Worm (Caenorhabditis elegans) whole organism, L4 larva: ENCODE data around the gene nhr-196.

ENCODE experiments used
- F44E2.7 ChIP-seq: fragments of 200-800 bp; sonication (Bioruptor generic); IDR thresholded peaks from 2 replicates; pipeline ENCODE4 v2.1.2; 2022; ENCODE audit warnings: missing genetic modification characterization, missing compliant biosample characterization
- T26A8.4 ChIP-seq: fragments of 200-800 bp; sonication (Bioruptor generic); IDR thresholded peaks from 2 replicates; pipeline ENCODE4 v1.3.6; 2022; ENCODE audit warnings: missing genetic modification characterization, missing compliant biosample characterization
- Y48G9A.11 ChIP-seq: fragments of 200-800 bp; sonication (Bioruptor generic); IDR thresholded peaks from 2 replicates; pipeline ENCODE4 v1.3.6; 2022; ENCODE audit warnings: missing genetic modification reagents, missing genetic modification characterization, missing compliant biosample characterization
- Y75B8A.6 ChIP-seq: fragments of 200-800 bp; sonication (Bioruptor generic); IDR thresholded peaks from 2 replicates; pipeline ENCODE4 v1.3.6; 2022; ENCODE audit warnings: missing genetic modification reagents, missing genetic modification characterization, missing compliant biosample characterization
- aha-1 ChIP-seq: fragments of 150-350 bp; peaks from one replicate; lab custom pipeline; 2014; ENCODE audit warnings: missing biosample characterization, missing genetic modification characterization
- cey-2 ChIP-seq: sonication (generic microtip); optimal IDR thresholded peaks from 3 replicates; lab custom pipeline; 2017; ENCODE audit warnings: missing genetic modification characterization, mild to moderate bottlenecking, missing compliant biosample characterization, antibody characterized with exemption, borderline replicate concordance; ENCODE audit not compliant: insufficient read depth
- ctbp-1 ChIP-seq: fragments of 200-800 bp; sonication (Bioruptor generic); IDR thresholded peaks from 2 replicates; pipeline ENCODE4 v1.3.6; 2022; ENCODE audit warnings: missing genetic modification reagents, missing genetic modification characterization, missing compliant biosample characterization
- daf-16 ChIP-seq, 3 experiments: sonication (generic microtip); optimal IDR thresholded peaks; 2 replicates each; lab custom pipeline; 2016 to 2017; ENCODE audit warnings: missing genetic modification characterization in 3 of 3, missing genetic modification reagents in 3 of 3, mild to moderate bottlenecking in 2 of 3, missing compliant biosample characterization in 2 of 3, missing biosample characterization in 1 of 3, moderate library complexity in 1 of 3
- daf-8 ChIP-seq: fragments of 200-800 bp; sonication (Bioruptor generic); IDR thresholded peaks from 2 replicates; pipeline ENCODE4 v1.3.6; 2022; ENCODE audit warnings: missing genetic modification characterization, missing compliant biosample characterization
- dmd-6 ChIP-seq: fragments of 200-800 bp; sonication (Bioruptor generic); IDR thresholded peaks from 2 replicates; pipeline ENCODE4 v1.3.6; 2022; ENCODE audit warnings: missing genetic modification reagents, missing genetic modification characterization, missing compliant biosample characterization
- dmd-9 ChIP-seq: fragments of 200-800 bp; sonication (Bioruptor generic); IDR thresholded peaks from 2 replicates; pipeline ENCODE4 v1.3.6; 2022; ENCODE audit warnings: missing genetic modification reagents, missing genetic modification characterization, missing compliant biosample characterization
- egl-43 ChIP-seq: fragments of 200-800 bp; sonication (Bioruptor generic); IDR thresholded peaks from 2 replicates; pipeline ENCODE4 v1.3.6; 2022; ENCODE audit warnings: missing genetic modification reagents, missing genetic modification characterization, missing compliant biosample characterization
- fkh-10 ChIP-seq: fragments of 150-350 bp; optimal IDR thresholded peaks from 2 replicates; lab custom pipeline; 2014; ENCODE audit warnings: missing biosample characterization, missing genetic modification reagents, missing genetic modification characterization
- hlh-11 ChIP-seq: fragments of 200-800 bp; sonication (Bioruptor generic); optimal IDR thresholded peaks from 2 replicates; lab custom pipeline; 2018; ENCODE audit warnings: mild to moderate bottlenecking, missing genetic modification characterization, missing compliant biosample characterization
- hlh-30 ChIP-seq: sonication (generic microtip); optimal IDR thresholded peaks from 2 replicates; lab custom pipeline; 2017; ENCODE audit warnings: antibody characterized with exemption, mild to moderate bottlenecking, missing genetic modification characterization, missing compliant biosample characterization; ENCODE audit not compliant: insufficient read depth
- hmg-1.1 ChIP-seq: fragments of 200-800 bp; sonication (Bioruptor generic); IDR thresholded peaks from 2 replicates; pipeline ENCODE4 v1.3.6; 2022; ENCODE audit warnings: missing genetic modification reagents, missing genetic modification characterization, missing compliant biosample characterization
- lim-7 ChIP-seq: fragments of 200-800 bp; sonication (Bioruptor generic); IDR thresholded peaks from 2 replicates; pipeline ENCODE4 v1.3.6; 2022; ENCODE audit warnings: missing genetic modification characterization, missing compliant biosample characterization
- lin-1 ChIP-seq: fragments of 200-800 bp; sonication (Bioruptor generic); IDR thresholded peaks from 2 replicates; pipeline ENCODE4 v1.3.6; 2022; ENCODE audit warnings: missing genetic modification reagents, missing genetic modification characterization, missing compliant biosample characterization
- lin-13 ChIP-seq: fragments of 150-350 bp; optimal IDR thresholded peaks from 2 replicates; lab custom pipeline; 2014; ENCODE audit warnings: missing biosample characterization, missing genetic modification reagents, missing genetic modification characterization
- lin-15B ChIP-seq: fragments of 150-350 bp; sonication (generic microtip); optimal IDR thresholded peaks from 3 replicates; lab custom pipeline; 2014; ENCODE audit warnings: missing biosample characterization, missing genetic modification characterization
- lin-38 ChIP-seq: fragments of 200-800 bp; sonication (Bioruptor generic); IDR thresholded peaks from 2 replicates; pipeline ENCODE4 v1.3.6; 2022; ENCODE audit warnings: missing genetic modification reagents, missing genetic modification characterization, missing compliant biosample characterization
- lin-39 ChIP-seq: fragments of 150-350 bp; optimal IDR thresholded peaks from 2 replicates; lab custom pipeline; 2014; ENCODE audit warnings: missing biosample characterization, missing genetic modification reagents, missing genetic modification characterization
- lir-3 ChIP-seq: sonication (generic microtip); optimal IDR thresholded peaks from 2 replicates; lab custom pipeline; 2016; ENCODE audit warnings: mild to moderate bottlenecking, missing genetic modification characterization, missing compliant biosample characterization
- mdl-1 ChIP-seq, 2 experiments: fragments of 150-350 bp in 1 of 2; sonication (generic microtip) in 1 of 2; optimal IDR thresholded peaks; 2 replicates each; lab custom pipeline; 2014 to 2017; ENCODE audit warnings: missing biosample characterization in 2 of 2, missing genetic modification characterization in 2 of 2
- mep-1 ChIP-seq: fragments of 150-350 bp; sonication (generic microtip); optimal IDR thresholded peaks from 3 replicates; lab custom pipeline; 2014; ENCODE audit warnings: missing biosample characterization, missing genetic modification characterization
- mes-2 ChIP-seq: sonication (generic microtip); optimal IDR thresholded peaks from 2 replicates; lab custom pipeline; 2016; ENCODE audit warnings: missing genotype, mild to moderate bottlenecking, missing genetic modification characterization, missing compliant biosample characterization; ENCODE audit not compliant: poor library complexity, severe bottlenecking
- mxl-2 ChIP-seq: fragments of 200-800 bp; sonication (Bioruptor generic); conservative IDR thresholded peaks from 2 replicates; pipeline ENCODE4 v1.3.6; 2022; ENCODE audit warnings: missing genetic modification reagents, missing genetic modification characterization, missing compliant biosample characterization
- nhr-11 ChIP-seq: fragments of 150-350 bp; optimal IDR thresholded peaks from 2 replicates; lab custom pipeline; 2014; ENCODE audit warnings: missing biosample characterization, missing genetic modification characterization
- nhr-25 ChIP-seq: sonication (generic microtip); optimal IDR thresholded peaks from 2 replicates; lab custom pipeline; 2017; ENCODE audit warnings: missing genetic modification characterization, mild to moderate bottlenecking, missing compliant biosample characterization, antibody characterized with exemption, moderate library complexity, borderline replicate concordance; ENCODE audit not compliant: insufficient read depth
- nhr-28 ChIP-seq: fragments of 150-350 bp; optimal IDR thresholded peaks from 2 replicates; lab custom pipeline; 2014; ENCODE audit warnings: missing biosample characterization, missing genetic modification characterization
- nhr-41 ChIP-seq: fragments of 200-800 bp; sonication (Bioruptor generic); IDR thresholded peaks from 2 replicates; pipeline ENCODE4 v1.3.6; 2022; ENCODE audit warnings: missing genetic modification reagents, missing genetic modification characterization, missing compliant biosample characterization
- nhr-42 ChIP-seq: fragments of 200-800 bp; sonication (Bioruptor generic); IDR thresholded peaks from 2 replicates; pipeline ENCODE4 v1.3.6; 2022; ENCODE audit warnings: missing genetic modification characterization, missing compliant biosample characterization
- nhr-48 ChIP-seq: sonication (generic microtip); optimal IDR thresholded peaks from 2 replicates; lab custom pipeline; 2016; ENCODE audit warnings: mild to moderate bottlenecking, missing genetic modification characterization, missing compliant biosample characterization
- nhr-6 ChIP-seq: fragments of 150-350 bp; optimal IDR thresholded peaks from 2 replicates; lab custom pipeline; 2014; ENCODE audit warnings: missing biosample characterization, missing genetic modification characterization
- pqm-1 ChIP-seq: sonication (generic microtip); optimal IDR thresholded peaks from 2 replicates; lab custom pipeline; 2017; ENCODE audit warnings: missing biosample characterization, missing genetic modification characterization
- spr-1 ChIP-seq: sonication (generic microtip); optimal IDR thresholded peaks from 2 replicates; lab custom pipeline; 2016; ENCODE audit warnings: mild to moderate bottlenecking, missing genetic modification characterization, missing compliant biosample characterization
- tra-1 ChIP-seq: fragments of 200-800 bp; sonication (Bioruptor generic); IDR thresholded peaks from 2 replicates; pipeline ENCODE4 v1.3.6; 2022; ENCODE audit warnings: missing genetic modification reagents, missing genetic modification characterization, missing compliant biosample characterization
- unc-130 ChIP-seq: sonication (generic microtip); optimal IDR thresholded peaks from 2 replicates; lab custom pipeline; 2016; ENCODE audit warnings: missing genetic modification reagents, missing genetic modification characterization, missing compliant biosample characterization
- unc-62 ChIP-seq, 3 experiments: fragments of 150-350 bp in 1 of 3; sonication (generic microtip); optimal IDR thresholded peaks in 2 of 3; peaks in 1 of 3; 1 replicate in 1 of 3; 2 replicates in 2 of 3; lab custom pipeline; 2014 to 2017; ENCODE audit warnings: missing biosample characterization in 3 of 3, missing genetic modification characterization in 3 of 3, missing genetic modification reagents in 3 of 3, missing genotype in 1 of 3
- zfp-3 ChIP-seq: fragments of 200-800 bp; sonication (Bioruptor generic); conservative IDR thresholded peaks from 2 replicates; pipeline ENCODE4 v1.3.6; 2022; ENCODE audit warnings: missing genetic modification reagents, missing genetic modification characterization, missing compliant biosample characterization

nhr-196 gene

ce11 chrV:15658262-15659060 lies 27.1 kb upstream of the nhr-196 start:
- TF ChIP-seq Y75B8A.6 (GFP tag; lab: Robert Waterston, UW) (no peak), hlh-11 (tag; lab: Kevin White, UChicago) (peak; percentile 49), unc-62 (GFP tag; optimal IDR thresholded peaks at IDR 0.05 in 1 of 2; lab: Kevin White, UChicago) (no peak), unc-62 (tag; optimal IDR thresholded peaks at IDR 0.05; lab: Kevin White, UChicago) (no peak), aha-1 (tag; lab: Kevin White, UChicago) (peak; percentile 98), nhr-11 (tag; lab: Kevin White, UChicago) (peak; percentile 4), ctbp-1 (no peak), dmd-6 (GFP tag; lab: Robert Waterston, UW) (peak; percentile 49)

- TF ChIP-seq daf-8 (GFP tag; lab: Robert Waterston, UW) (no peak), nhr-42 (no peak), unc-62 (GFP tag; optimal IDR thresholded peaks at IDR 0.05 in 1 of 2; lab: Kevin White, UChicago) (peak in 1 of 2 experiments; percentile 97), unc-62 (tag; optimal IDR thresholded peaks at IDR 0.05; lab: Kevin White, UChicago) (no peak), tra-1 (GFP tag; lab: Robert Waterston, UW) (0 out of 2 replicates have a peak, but pooled peaks have one; percentile 7), spr-1 (tag; lab: Kevin White, UChicago) (no peak), mep-1 (tag; lab: Kevin White, UChicago) (peak; percentile 44), lin-1 (GFP tag; lab: Robert Waterston, UW) (no peak), hlh-11 (tag; lab: Kevin White, UChicago) (peak; percentile 10), unc-130 (GFP tag; lab: Kevin White, UChicago) (no peak), lin-39 (tag; lab: Kevin White, UChicago) (no peak), nhr-28 (tag; lab: Kevin White, UChicago) (peak; percentile 20), nhr-25 (tag; lab: Kevin White, UChicago) (peak; percentile 94), hlh-30 (tag; lab: Kevin White, UChicago) (peak; percentile 55), nhr-41 (GFP tag; lab: Robert Waterston, UW) (0 out of 2 replicates have a peak, but pooled peaks have one; percentile 6)
These were observed 24.5 kb upstream of the nhr-196 start for ce11 chrV:15661003-15661402.

- 0 out of 2 replicates have a peak, but pooled peaks have one; percentile 32 for TF ChIP-seq tra-1 (GFP tag; lab: Robert Waterston, UW)
- no peak for TF ChIP-seq Y48G9A.11 (GFP tag; lab: Robert Waterston, UW)
- no peak for TF ChIP-seq mes-2
- TF ChIP-seq T26A8.4 (GFP tag; lab: Robert Waterston, UW): peak; percentile 17; the same call in 1 of the 2 replicates
- peak; percentile 80 for TF ChIP-seq aha-1 (tag; lab: Kevin White, UChicago)
These were observed 23.9 kb upstream of the nhr-196 start for ce11 chrV:15661580-15661979.

ce11 chrV:15664053-15664661 lies 21.4 kb upstream of the nhr-196 start:
- TF ChIP-seq fkh-10 (GFP tag; lab: Kevin White, UChicago) (no peak), lim-7 (GFP tag; lab: Robert Waterston, UW) (no peak), F44E2.7 (GFP tag; lab: Robert Waterston, UW) (no peak), lir-3 (tag; lab: Kevin White, UChicago) (no peak), mdl-1 (tag; optimal IDR thresholded peaks at IDR 0.05; lab: Kevin White, UChicago) (peak in 1 of 2 experiments; percentile 36), mxl-2 (GFP tag; lab: Robert Waterston, UW) (no peak), Y48G9A.11 (GFP tag; lab: Robert Waterston, UW) (no peak), cey-2 (tag; lab: Kevin White, UChicago) (no peak), pqm-1 (tag; lab: Kevin White, UChicago) (peak; percentile 1), dmd-9 (GFP tag; lab: Robert Waterston, UW) (no peak), lin-13 (GFP tag; lab: Kevin White, UChicago) (no peak), nhr-48 (tag; lab: Kevin White, UChicago) (peak; percentile 13), daf-16 (GFP tag; optimal IDR thresholded peaks at IDR 0.05; lab: Kevin White, UChicago) (no peak), daf-16 (tag; optimal IDR thresholded peaks at IDR 0.05; lab: Kevin White, UChicago) (peak; percentile 30), mes-2 (peak; percentile 42), lin-38 (GFP tag; lab: Robert Waterston, UW) (no peak), nhr-6 (tag; lab: Kevin White, UChicago) (peak; percentile 41), zfp-3 (GFP tag; lab: Robert Waterston, UW) (no peak), lin-15B (tag; lab: Kevin White, UChicago) (no peak), nhr-28 (tag; lab: Kevin White, UChicago) (peak; percentile 96), egl-43 (GFP tag; lab: Robert Waterston, UW) (0 out of 2 replicates have a peak, but pooled peaks have one; percentile 35), hmg-1.1 (GFP tag; lab: Robert Waterston, UW) (no peak; the same call in 1 of the 2 replicates)
